Fruit fly (Drosophila melanogaster) whole organism, adult: ENCODE results near the gene CG33483.

Experiments
- CG1620 ChIP-seq: fragments of 200-800 bp; sonication (Bioruptor generic); optimal IDR thresholded peaks from 2 replicates; lab custom pipeline; 2016; ENCODE audit warnings: missing biosample characterization, missing genetic modification characterization
- CG7101 ChIP-seq: fragments of 200-800 bp; sonication (Bioruptor generic); optimal IDR thresholded peaks from 2 replicates; lab custom pipeline; 2018; ENCODE audit warnings: missing biosample characterization, mild to moderate bottlenecking, missing genetic modification characterization, moderate library complexity
- Clk ChIP-seq: fragments of 200-800 bp; sonication (Bioruptor generic); optimal IDR thresholded peaks from 2 replicates; lab custom pipeline; 2017; ENCODE audit warnings: missing biosample characterization, missing genetic modification characterization
- Hr96 ChIP-seq: fragments of 200-800 bp; sonication (Bioruptor generic); optimal IDR thresholded peaks from 2 replicates; lab custom pipeline; 2016; ENCODE audit warnings: missing biosample characterization, missing genetic modification characterization
- cic ChIP-seq: fragments of 200-800 bp; sonication (Bioruptor generic); optimal IDR thresholded peaks from 2 replicates; lab custom pipeline; 2017; ENCODE audit warnings: missing biosample characterization, mild to moderate bottlenecking, missing genetic modification characterization, moderate library complexity
- kay ChIP-seq: fragments of 200-800 bp; sonication (Bioruptor generic); peaks from one replicate; lab custom pipeline; 2016; ENCODE audit warnings: missing biosample characterization, missing genetic modification characterization, borderline replicate concordance
- toe ChIP-seq: fragments of 200-800 bp; sonication (Bioruptor generic); optimal IDR thresholded peaks from 2 replicates; lab custom pipeline; 2016; ENCODE audit warnings: missing biosample characterization, missing genetic modification characterization

dm6 chr3R:30880894-30881293, 21.1 kb downstream of the CG33483 start, which contains the start of gene CG12071:
- TF ChIP-seq kay (GFP tag; lab: Kevin White, UChicago) (no peak), toe (GFP tag; lab: Kevin White, UChicago) (no peak), CG1620 (GFP tag; lab: Kevin White, UChicago) (no peak), Hr96 (GFP tag; lab: Kevin White, UChicago) (no peak), cic (GFP tag; lab: Kevin White, UChicago) (no peak), Clk (GFP tag; lab: Kevin White, UChicago) (no peak), CG7101 (tag; lab: Kevin White, UChicago) (no peak)
